Fruit fly (Drosophila melanogaster): ENCODE data around the gene CG44002.

The CG44002 gene

dm6 chr2L:3158260-3159072 is 12.4 kb downstream of the CG44002 start (continued):
- 0 out of 2 replicates have a peak, but pooled peaks have one; percentile 9 for TF ChIP-seq Scr (GFP tag; IDR thresholded peaks at IDR 0.05; ENCODE audit: partially characterized antibody)
- TF ChIP-seq Hmr (GFP tag; optimal IDR thresholded peaks at IDR 0.05): peak; percentile 24
- no peak for TF ChIP-seq CG4854 (GFP tag; optimal IDR thresholded peaks at IDR 0.05)
- TF ChIP-seq CTCF (GFP tag; optimal IDR thresholded peaks at IDR 0.05): peak; percentile 32
- TF ChIP-seq HLH4C (GFP tag; IDR thresholded peaks at IDR 0.05; ENCODE audit: partially characterized antibody): 0 out of 3 replicates have a peak, but pooled peaks have one; percentile 9
- no peak for TF ChIP-seq crc (GFP tag; optimal IDR thresholded peaks at IDR 0.05)
- TF ChIP-seq ken (GFP tag; IDR thresholded peaks at IDR 0.05): 0 out of 3 replicates have a peak, but pooled peaks have one; percentile 17
- peak; percentile 2 for TF ChIP-seq NfI (GFP tag; optimal IDR thresholded peaks at IDR 0.05)
- TF ChIP-seq CG6813 (GFP tag; optimal IDR thresholded peaks at IDR 0.05): peak; percentile 5
- no peak for TF ChIP-seq CG15011 (GFP tag; optimal IDR thresholded peaks at IDR 0.05)
- TF ChIP-seq rib (GFP tag; IDR thresholded peaks at IDR 0.05): 0 out of 2 replicates have a peak, but pooled peaks have one; percentile 16
- peak; percentile 46 for TF ChIP-seq CG8281 (tag; optimal IDR thresholded peaks at IDR 0.05)
- TF ChIP-seq gem (tag; optimal IDR thresholded peaks at IDR 0.05): peak; percentile 35
- peak; percentile 20 for TF ChIP-seq Nf-YB (GFP tag; optimal IDR thresholded peaks at IDR 0.05)
- no peak for TF ChIP-seq CG31388 (GFP tag; optimal IDR thresholded peaks at IDR 0.05)
- TF ChIP-seq exex (tag; optimal IDR thresholded peaks at IDR 0.05): peak; percentile 2
- TF ChIP-seq GATAe (GFP tag; conservative IDR thresholded peaks at IDR 0.05): peak; percentile 56; the same call in 1 of the 2 replicates
- peak; percentile 35 for TF ChIP-seq Mad (GFP tag; optimal IDR thresholded peaks at IDR 0.05)
- TF ChIP-seq CG9727 (GFP tag; optimal IDR thresholded peaks at IDR 0.05): peak; percentile 22
- TF ChIP-seq en (GFP tag; optimal IDR thresholded peaks at IDR 0.05): no peak
- peak; percentile 31 for TF ChIP-seq Blimp-1 (GFP tag; optimal IDR thresholded peaks at IDR 0.05)
- TF ChIP-seq insv (GFP tag; optimal IDR thresholded peaks at IDR 0.05): peak; percentile 90 to 97
- TF ChIP-seq kni (GFP tag; optimal IDR thresholded peaks at IDR 0.05): peak; percentile 45
- TF ChIP-seq Taf1 (GFP tag; IDR thresholded peaks at IDR 0.05): no peak
- peak; percentile 33 for TF ChIP-seq CG13424 (tag; optimal IDR thresholded peaks at IDR 0.05)
- TF ChIP-seq MBD-R2 (GFP tag; IDR thresholded peaks at IDR 0.05): no peak
- TF ChIP-seq luna (GFP tag; optimal IDR thresholded peaks at IDR 0.05): no peak
- TF ChIP-seq lab (GFP tag; optimal IDR thresholded peaks at IDR 0.05): peak; percentile 55
- TF ChIP-seq CG2116 (GFP tag; optimal IDR thresholded peaks at IDR 0.05): peak; percentile 20
- TF ChIP-seq CG1792 (GFP tag; optimal IDR thresholded peaks at IDR 0.05): peak; percentile 0
- TF ChIP-seq CG31365 (tag; optimal IDR thresholded peaks at IDR 0.05): no peak
- TF ChIP-seq run (tag; optimal IDR thresholded peaks at IDR 0.05): no peak
- no peak for TF ChIP-seq pum (GFP tag; optimal IDR thresholded peaks at IDR 0.05)
- peak; percentile 19 for TF ChIP-seq CG7556 (GFP tag; optimal IDR thresholded peaks at IDR 0.05)
- no peak for TF ChIP-seq jing (GFP tag; optimal IDR thresholded peaks at IDR 0.05)
- no peak for TF ChIP-seq CG7928 (GFP tag; optimal IDR thresholded peaks at IDR 0.05)
- 0 out of 2 replicates have a peak, but pooled peaks have one; percentile 7 for TF ChIP-seq CG10366 (GFP tag; IDR thresholded peaks at IDR 0.05)
- peak; percentile 23 for TF ChIP-seq CG8359 (GFP tag; optimal IDR thresholded peaks at IDR 0.05; ENCODE audit: borderline replicate concordance)
- no peak for TF ChIP-seq Sry-δ (GFP tag; optimal IDR thresholded peaks at IDR 0.05)
- TF ChIP-seq PHDP (tag; optimal IDR thresholded peaks at IDR 0.05): peak; percentile 37
- peak; percentile 9 for TF ChIP-seq CG7839 (tag; optimal IDR thresholded peaks at IDR 0.05)
- no peak for TF ChIP-seq yki (optimal IDR thresholded peaks at IDR 0.05)
- peak; percentile 92 for TF ChIP-seq Sry-β (GFP tag; optimal IDR thresholded peaks at IDR 0.05)
- no peak for TF ChIP-seq prd (optimal IDR thresholded peaks at IDR 0.05)
- TF ChIP-seq prd (GFP tag; IDR thresholded peaks at IDR 0.05): no peak
- peak; percentile 54 for TF ChIP-seq Ets65A (GFP tag)
- peak; percentile 30; the same call in 1 of the 2 replicates for TF ChIP-seq lmd (GFP tag; IDR thresholded peaks at IDR 0.05)
- peak; percentile 22; the same call in 1 of the 2 replicates for TF ChIP-seq Xrp1 (GFP tag; IDR thresholded peaks at IDR 0.05)
- TF ChIP-seq sens-2 (GFP tag; IDR thresholded peaks at IDR 0.05): no peak
